Fruit fly (Drosophila melanogaster) whole organism, embryonic: ENCODE results near the gene CG10301.
A peak's percentile ranks its signal among the peaks of the same experiment; 100 is the strongest.

Source experiments
- Adf1 ChIP-seq: fragments of 200-800 bp; sonication (Bioruptor generic); IDR thresholded peaks from 2 replicates; pipeline ENCODE4 v1.3.6; 2022; ENCODE audit warnings: missing biosample characterization, missing genetic modification characterization
- Atf3 ChIP-seq: fragments of 200-800 bp; sonication (Bioruptor generic); optimal IDR thresholded peaks from 3 replicates; lab custom pipeline; 2016; ENCODE audit warnings: missing biosample characterization, missing genetic modification characterization
- Blimp-1 ChIP-seq: fragments of 200-800 bp; sonication (Bioruptor generic); optimal IDR thresholded peaks from 3 replicates; lab custom pipeline; 2018; ENCODE audit warnings: missing biosample characterization, missing genetic modification characterization, mild to moderate bottlenecking, moderate library complexity, missing genetic modification reagents
- BtbVII ChIP-seq: fragments of 200-800 bp; sonication (Bioruptor generic); optimal IDR thresholded peaks from 3 replicates; lab custom pipeline; 2017; ENCODE audit warnings: missing biosample characterization, mild to moderate bottlenecking, missing genetic modification characterization
- CG10462 ChIP-seq: fragments of 200-800 bp; sonication (Bioruptor generic); optimal IDR thresholded peaks from 2 replicates; lab custom pipeline; 2016; ENCODE audit warnings: missing biosample characterization, missing genetic modification characterization
- CG10543 ChIP-seq: fragments of 200-800 bp; sonication (Bioruptor generic); optimal IDR thresholded peaks from 3 replicates; lab custom pipeline; 2017; ENCODE audit warnings: missing biosample characterization, mild to moderate bottlenecking, missing genetic modification characterization, moderate library complexity
- CG10959 ChIP-seq: fragments of 200-800 bp; sonication (Bioruptor generic); IDR thresholded peaks from 2 replicates; pipeline ENCODE4 v1.3.6; 2022; ENCODE audit warnings: missing biosample characterization, missing genetic modification characterization
- CG12236 ChIP-seq: fragments of 200-800 bp; sonication (Bioruptor generic); optimal IDR thresholded peaks from 2 replicates; lab custom pipeline; 2016; ENCODE audit warnings: missing biosample characterization, missing genetic modification characterization
- CG12659 ChIP-seq: fragments of 200-800 bp; sonication (Bioruptor generic); optimal IDR thresholded peaks from 3 replicates; lab custom pipeline; 2017; ENCODE audit warnings: mild to moderate bottlenecking, missing biosample characterization, missing genetic modification reagents, missing genetic modification characterization
- CG15073 ChIP-seq: fragments of 200-800 bp; sonication (Bioruptor generic); optimal IDR thresholded peaks from 2 replicates; lab custom pipeline; 2016; ENCODE audit warnings: missing biosample characterization, missing genetic modification characterization
- CG17385 ChIP-seq: fragments of 200-800 bp; sonication (Bioruptor generic); optimal IDR thresholded peaks from 3 replicates; lab custom pipeline; 2018; ENCODE audit warnings: missing biosample characterization, mild to moderate bottlenecking, missing genetic modification characterization
- CG18619 ChIP-seq: fragments of 200-800 bp; sonication (Bioruptor generic); optimal IDR thresholded peaks from 3 replicates; lab custom pipeline; 2017; ENCODE audit warnings: missing biosample characterization, mild to moderate bottlenecking, missing genetic modification characterization
- CG30403 ChIP-seq: fragments of 200-800 bp; sonication (Bioruptor generic); optimal IDR thresholded peaks from 3 replicates; lab custom pipeline; 2016; ENCODE audit warnings: missing biosample characterization, missing genetic modification characterization
- CG3281 ChIP-seq: fragments of 200-800 bp; sonication (Bioruptor generic); optimal IDR thresholded peaks from 3 replicates; lab custom pipeline; 2017; ENCODE audit warnings: missing biosample characterization, mild to moderate bottlenecking, missing genetic modification characterization
- CG33557 ChIP-seq: fragments of 200-800 bp; sonication (Bioruptor generic); optimal IDR thresholded peaks from 2 replicates; lab custom pipeline; 2019; ENCODE audit warnings: missing biosample characterization, mild to moderate bottlenecking, missing genetic modification characterization, moderate library complexity
- CG3726 ChIP-seq: fragments of 200-800 bp; sonication (Bioruptor generic); IDR thresholded peaks from 3 replicates; pipeline ENCODE4, ENCODE4 v1.3.6; 2022; ENCODE audit warnings: missing biosample characterization, missing genetic modification characterization
- CG43689 ChIP-seq: fragments of 200-800 bp; sonication (Bioruptor generic); IDR thresholded peaks from 2 replicates; pipeline ENCODE4 v1.3.6; 2022; ENCODE audit warnings: missing biosample characterization, missing genetic modification characterization
- CG5245 ChIP-seq: fragments of 200-800 bp; sonication (Bioruptor generic); optimal IDR thresholded peaks from 3 replicates; lab custom pipeline; 2016; ENCODE audit warnings: missing biosample characterization, missing genetic modification characterization
- CG6272 ChIP-seq: fragments of 200-800 bp; sonication (Bioruptor generic); IDR thresholded peaks from 2 replicates; pipeline ENCODE4 v1.3.6; 2022; ENCODE audit warnings: missing biosample characterization, missing genetic modification characterization
- CG7357 ChIP-seq: fragments of 200-800 bp; sonication (Bioruptor generic); IDR thresholded peaks from 3 replicates; pipeline ENCODE4 v1.3.6; 2022; ENCODE audit warnings: missing biosample characterization, missing genetic modification characterization
- CG7839 ChIP-seq: fragments of 200-800 bp; sonication (Bioruptor generic); optimal IDR thresholded peaks from 3 replicates; lab custom pipeline; 2018; ENCODE audit warnings: missing biosample characterization, mild to moderate bottlenecking, missing genetic modification characterization, moderate library complexity
- CG8089 ChIP-seq: fragments of 200-800 bp; sonication (Bioruptor generic); optimal IDR thresholded peaks from 3 replicates; lab custom pipeline; 2016; ENCODE audit warnings: missing biosample characterization, missing genetic modification characterization
- CG8290 ChIP-seq, 3 experiments: fragments of 200-800 bp; sonication (Bioruptor generic); optimal IDR thresholded peaks; 2 replicates each; lab custom pipeline; 2016 to 2019; ENCODE audit warnings: missing biosample characterization in 3 of 3, missing genetic modification characterization in 3 of 3, mild to moderate bottlenecking in 2 of 3, moderate library complexity in 1 of 3
- CoRest ChIP-seq: fragments of 200-800 bp; sonication (Bioruptor generic); optimal IDR thresholded peaks from 3 replicates; lab custom pipeline; 2018; ENCODE audit warnings: missing biosample characterization, mild to moderate bottlenecking, missing genetic modification characterization, moderate library complexity
- Dip2 ChIP-seq: fragments of 200-800 bp; sonication (Bioruptor generic); IDR thresholded peaks from 2 replicates; pipeline ENCODE4 v1.3.6; 2022; ENCODE audit warnings: missing biosample characterization, missing genetic modification characterization
- ERR ChIP-seq: fragments of 200-800 bp; sonication (Bioruptor generic); optimal IDR thresholded peaks from 2 replicates; lab custom pipeline; 2016; ENCODE audit warnings: missing biosample characterization, missing genetic modification characterization
- Fer3 ChIP-seq: fragments of 200-800 bp; sonication (Bioruptor generic); optimal IDR thresholded peaks from 2 replicates; lab custom pipeline; 2018; ENCODE audit warnings: missing biosample characterization, mild to moderate bottlenecking, missing genetic modification characterization, moderate library complexity
- HLHmδ ChIP-seq: fragments of 200-800 bp; sonication (Bioruptor generic); optimal IDR thresholded peaks from 2 replicates; lab custom pipeline; 2018; ENCODE audit warnings: missing biosample characterization, mild to moderate bottlenecking, missing genetic modification characterization, moderate library complexity
- HmgD ChIP-seq: fragments of 200-800 bp; sonication (Bioruptor generic); optimal IDR thresholded peaks from 3 replicates; lab custom pipeline; 2016; ENCODE audit warnings: missing biosample characterization, missing genetic modification characterization
- Lhr ChIP-seq: fragments of 200-800 bp; sonication (Bioruptor generic); optimal IDR thresholded peaks from 3 replicates; lab custom pipeline; 2017; ENCODE audit warnings: mild to moderate bottlenecking, missing biosample characterization, missing genetic modification reagents, missing genetic modification characterization
- MESR4 ChIP-seq: fragments of 200-800 bp; sonication (Bioruptor generic); optimal IDR thresholded peaks from 2 replicates; lab custom pipeline; 2018; ENCODE audit warnings: missing biosample characterization, mild to moderate bottlenecking, missing genetic modification characterization, moderate library complexity
- Neu2 ChIP-seq: fragments of 200-800 bp; sonication (Bioruptor generic); optimal IDR thresholded peaks from 3 replicates; lab custom pipeline; 2016; ENCODE audit warnings: missing biosample characterization, missing genetic modification characterization, borderline replicate concordance
- Side ChIP-seq: fragments of 200-800 bp; sonication (Bioruptor generic); optimal IDR thresholded peaks from 2 replicates; lab custom pipeline; 2016; ENCODE audit warnings: missing biosample characterization, missing genetic modification characterization
- Sox100B ChIP-seq: fragments of 200-800 bp; sonication (Bioruptor generic); optimal IDR thresholded peaks from 3 replicates; lab custom pipeline; 2018; ENCODE audit warnings: missing biosample characterization, mild to moderate bottlenecking, missing genetic modification characterization
- aop ChIP-seq: fragments of 200-800 bp; sonication (Bioruptor generic); IDR thresholded peaks from 2 replicates; pipeline ENCODE4 v1.3.6; 2022; ENCODE audit warnings: missing biosample characterization, missing genetic modification characterization
- bcd ChIP-seq: fragments of 200-800 bp; sonication (Bioruptor generic); optimal IDR thresholded peaks from 2 replicates; lab custom pipeline; 2017; ENCODE audit warnings: missing biosample characterization, mild to moderate bottlenecking, missing genetic modification characterization
- caup ChIP-seq: fragments of 200-800 bp; sonication (Bioruptor generic); optimal IDR thresholded peaks from 3 replicates; lab custom pipeline; 2017; ENCODE audit warnings: missing biosample characterization, mild to moderate bottlenecking, missing genetic modification characterization, moderate library complexity; ENCODE audit not compliant: severe bottlenecking
- ci ChIP-seq: fragments of 200-800 bp; sonication (Bioruptor generic); IDR thresholded peaks from 3 replicates; pipeline ENCODE4 v1.3.6; 2022; ENCODE audit warnings: missing biosample characterization, missing genetic modification characterization
- crp ChIP-seq, 2 experiments: fragments of 200-800 bp; sonication (Bioruptor generic); optimal IDR thresholded peaks; 2 replicates in 1 of 2; 3 replicates in 1 of 2; lab custom pipeline; 2017; ENCODE audit warnings: missing biosample characterization in 2 of 2, missing genetic modification characterization in 2 of 2, mild to moderate bottlenecking in 1 of 2, moderate library complexity in 1 of 2
- dimm ChIP-seq: fragments of 200-800 bp; sonication (Bioruptor generic); IDR thresholded peaks from 2 replicates; pipeline ENCODE4 v1.3.6; 2022; ENCODE audit warnings: missing biosample characterization, missing genetic modification characterization
- ewg ChIP-seq: fragments of 200-800 bp; sonication (Bioruptor generic); optimal IDR thresholded peaks from 3 replicates; lab custom pipeline; 2017; ENCODE audit warnings: mild to moderate bottlenecking, missing biosample characterization, missing genetic modification reagents, missing genetic modification characterization
- fd96Cb ChIP-seq: fragments of 200-800 bp; sonication (Bioruptor generic); optimal IDR thresholded peaks from 2 replicates; lab custom pipeline; 2018; ENCODE audit warnings: missing biosample characterization, mild to moderate bottlenecking, missing genetic modification characterization, moderate library complexity
- fu2 ChIP-seq: fragments of 200-800 bp; sonication (Bioruptor generic); optimal IDR thresholded peaks from 2 replicates; lab custom pipeline; 2016; ENCODE audit warnings: missing biosample characterization, missing genetic modification characterization
- grn ChIP-seq: fragments of 200-800 bp; sonication (Bioruptor generic); optimal IDR thresholded peaks from 3 replicates; lab custom pipeline; 2017; ENCODE audit warnings: missing biosample characterization, missing genetic modification characterization
- kni ChIP-seq: fragments of 200-800 bp; sonication (Bioruptor generic); optimal IDR thresholded peaks from 3 replicates; lab custom pipeline; 2017; ENCODE audit warnings: mild to moderate bottlenecking, missing biosample characterization, missing genetic modification reagents, missing genetic modification characterization
- peb ChIP-seq: fragments of 200-800 bp; sonication (Bioruptor generic); IDR thresholded peaks from 2 replicates; pipeline ENCODE4 v1.3.6; 2022; ENCODE audit warnings: missing biosample characterization, missing genetic modification characterization
- ranshi ChIP-seq: fragments of 200-800 bp; sonication (Bioruptor generic); IDR thresholded peaks from 2 replicates; pipeline ENCODE4 v1.3.6; 2022; ENCODE audit warnings: missing biosample characterization, missing genetic modification characterization
- tgo ChIP-seq: fragments of 200-800 bp; sonication (Bioruptor generic); IDR thresholded peaks from 3 replicates; pipeline ENCODE4 v1.3.6; 2022; ENCODE audit warnings: missing biosample characterization, missing genetic modification characterization
- trh ChIP-seq: fragments of 200-800 bp; sonication (Bioruptor generic); optimal IDR thresholded peaks from 2 replicates; lab custom pipeline; 2016; ENCODE audit warnings: missing biosample characterization, missing genetic modification characterization
- ttk ChIP-seq: fragments of 200-800 bp; sonication (Bioruptor generic); IDR thresholded peaks from 2 replicates; pipeline ENCODE4 v2.1.2; 2022; ENCODE audit warnings: missing biosample characterization, missing genetic modification characterization
- zf30C ChIP-seq: fragments of 200-800 bp; sonication (Bioruptor generic); optimal IDR thresholded peaks from 3 replicates; lab custom pipeline; 2018; ENCODE audit warnings: missing biosample characterization, mild to moderate bottlenecking, missing genetic modification characterization

CG10301 gene

dm6 chr3R:23752728-23753127 is 42.8 kb downstream of the CG10301 start, which contains the start of the genes RanBP3 and Rpt5:
Gene RanBP3 (minus strand): TSS chr3R:23752834.
Gene Rpt5 (plus strand): TSS chr3R:23752876.
- TF ChIP-seq CG8290 (GFP tag; optimal IDR thresholded peaks at IDR 0.05; lab: Kevin White, UChicago) (no peak), CG8290 (tag; optimal IDR thresholded peaks at IDR 0.05; lab: Kevin White, UChicago) (no peak), Side (peak; percentile 52), ewg (no peak), MESR4 (GFP tag; lab: Kevin White, UChicago) (peak; percentile 89), CG15073 (peak; percentile 8), crp (GFP tag; optimal IDR thresholded peaks at IDR 0.05; lab: Kevin White, UChicago) (peak in 1 of 2 experiments; percentile 28), CG8089 (no peak), CG17385 (no peak), Dip2 (GFP tag; lab: Robert Waterston, UW) (no peak), ERR (GFP tag; lab: Kevin White, UChicago) (peak; percentile 77), dimm (no peak), fu2 (GFP tag; lab: Kevin White, UChicago) (peak; percentile 61), CG3281 (GFP tag; lab: Kevin White, UChicago) (peak; percentile 57), ci (GFP tag; lab: Robert Waterston, UW) (peak; percentile 75; the same call in 2 of the 3 replicates), CG43689 (GFP tag; lab: Robert Waterston, UW) (no peak), Adf1 (GFP tag; lab: Robert Waterston, UW) (peak; percentile 47), CG10462 (GFP tag; lab: Kevin White, UChicago) (peak; percentile 0), fd96Cb (tag; lab: Kevin White, UChicago) (no peak), trh (GFP tag; lab: Kevin White, UChicago) (peak; percentile 18), kni (GFP tag; lab: Kevin White, UChicago) (no peak), CG10959 (GFP tag; lab: Robert Waterston, UW) (no peak), CG7839 (no peak), grn (GFP tag; lab: Kevin White, UChicago) (no peak), Fer3 (peak; percentile 48), Lhr (no peak), tgo (GFP tag; lab: Robert Waterston, UW) (no peak), BtbVII (GFP tag; lab: Kevin White, UChicago) (no peak), CoRest (tag; lab: Kevin White, UChicago) (no peak), CG10543 (GFP tag; lab: Kevin White, UChicago) (no peak), CG6272 (GFP tag; lab: Robert Waterston, UW) (peak; percentile 38; the same call in 1 of the 2 replicates), HLHmδ (GFP tag; lab: Kevin White, UChicago) (no peak), CG7357 (GFP tag; lab: Robert Waterston, UW) (no peak), CG12659 (GFP tag; lab: Kevin White, UChicago) (peak; percentile 82), Neu2 (GFP tag; lab: Kevin White, UChicago) (peak; percentile 33), aop (GFP tag; lab: Robert Waterston, UW) (no peak), CG33557 (no peak), CG12236 (GFP tag; lab: Kevin White, UChicago) (no peak), zf30C (no peak), CG5245 (GFP tag; lab: Kevin White, UChicago) (peak; percentile 7), CG18619 (GFP tag; lab: Kevin White, UChicago) (peak; percentile 24), bcd (GFP tag; lab: Kevin White, UChicago) (no peak), ttk (GFP tag; lab: Robert Waterston, UW) (no peak; the same call in 1 of the 2 replicates), Blimp-1 (GFP tag; lab: Kevin White, UChicago) (no peak), ranshi (GFP tag; lab: Robert Waterston, UW) (no peak), CG3726 (GFP tag; lab: Robert Waterston, UW) (no peak), caup (GFP tag; lab: Kevin White, UChicago) (peak; percentile 75), peb (GFP tag; lab: Robert Waterston, UW) (0 out of 2 replicates have a peak, but pooled peaks have one; percentile 33), HmgD (peak; percentile 55), CG30403 (GFP tag; lab: Kevin White, UChicago) (peak; percentile 61), Sox100B (GFP tag; lab: Kevin White, UChicago) (no peak), Atf3 (GFP tag; lab: Kevin White, UChicago) (no peak)
